Fruit fly (Drosophila melanogaster): Measurements from ENCODE around the gene CG7294.

CG7294 gene

dm6 chr2L:10687794-10688185 lies 1.3 kb downstream of the CG7294 start:
- TF ChIP-seq CG33017 (tag; optimal IDR thresholded peaks at IDR 0.05) (no peak), Hr96 (GFP tag; optimal IDR thresholded peaks at IDR 0.05) (no peak), CG7045 (GFP tag; optimal IDR thresholded peaks at IDR 0.05) (no peak), tj (GFP tag; optimal IDR thresholded peaks at IDR 0.05) (no peak), cic (GFP tag; optimal IDR thresholded peaks at IDR 0.05) (no peak), Mnt (GFP tag; optimal IDR thresholded peaks at IDR 0.05) (no peak), CG11617 (GFP tag; optimal IDR thresholded peaks at IDR 0.05) (no peak), CG7101 (tag; optimal IDR thresholded peaks at IDR 0.05) (no peak), Clk (GFP tag; optimal IDR thresholded peaks at IDR 0.05) (no peak)

DNA sequence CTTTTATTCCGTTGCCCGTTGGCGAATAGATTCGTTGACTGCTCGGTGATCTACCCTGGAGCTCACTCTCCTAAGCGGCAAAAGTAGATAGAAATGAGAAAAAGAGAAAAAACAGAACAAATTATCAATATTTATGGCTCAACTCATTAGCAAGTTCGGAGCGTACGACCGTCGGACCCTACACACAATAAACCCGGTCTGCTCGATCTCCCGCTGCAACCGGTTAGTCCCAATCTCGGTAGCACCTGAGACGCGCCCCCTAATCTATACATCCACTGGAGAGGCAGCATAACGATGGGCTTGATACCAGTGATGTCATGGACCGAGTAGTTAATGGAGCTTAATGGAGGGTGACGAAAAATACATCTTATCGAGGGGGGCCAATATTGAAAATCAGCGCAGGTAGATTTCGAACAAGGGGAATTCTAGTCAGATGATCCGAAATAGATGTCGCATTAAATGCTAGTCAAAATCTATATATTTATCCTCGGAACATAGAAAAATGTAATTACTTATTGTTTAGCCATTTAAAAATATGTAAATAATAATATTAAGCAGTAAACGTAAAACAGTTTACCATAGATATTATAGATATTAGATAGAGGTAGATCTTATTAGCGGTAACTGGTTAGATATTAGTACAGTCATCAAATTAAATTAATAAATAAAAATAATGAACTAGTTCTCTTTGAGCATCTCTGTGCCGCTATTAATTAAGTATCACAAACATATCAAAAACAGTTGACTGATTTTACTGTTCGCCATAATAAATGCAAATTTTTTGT lies 1.9 kb downstream of the CG7294 start, which contains the start of gene CG7296:
Gene CG7296, minus strand, starts transcription at position 58 of the 785 bp plus-strand sequence.
- no peak for TF ChIP-seq CG14711 (tag; optimal IDR thresholded peaks at IDR 0.05)
- no peak for TF ChIP-seq CG5204 (GFP tag; optimal IDR thresholded peaks at IDR 0.05)
- no peak for TF ChIP-seq CG7101 (tag; optimal IDR thresholded peaks at IDR 0.05)
- TF ChIP-seq pad (GFP tag; optimal IDR thresholded peaks at IDR 0.05), result no peak
- no peak for TF ChIP-seq CG12768 (GFP tag; optimal IDR thresholded peaks at IDR 0.05)
- no peak for TF ChIP-seq Hr96 (GFP tag; optimal IDR thresholded peaks at IDR 0.05)
- no peak for TF ChIP-seq Mnt (GFP tag; optimal IDR thresholded peaks at IDR 0.05)
- no peak for TF ChIP-seq tj (GFP tag; optimal IDR thresholded peaks at IDR 0.05)
- TF ChIP-seq Crg-1 (GFP tag; optimal IDR thresholded peaks at IDR 0.05), result no peak
- no peak for TF ChIP-seq CG11617 (GFP tag; optimal IDR thresholded peaks at IDR 0.05)
- no peak for TF ChIP-seq CG1620 (GFP tag; optimal IDR thresholded peaks at IDR 0.05)
- TF ChIP-seq cic (GFP tag; optimal IDR thresholded peaks at IDR 0.05), result no peak

- TF ChIP-seq CG12768 (GFP tag; optimal IDR thresholded peaks at IDR 0.05) (no peak), CG7101 (tag; optimal IDR thresholded peaks at IDR 0.05) (no peak)
Observed at dm6 chr2L:10685666-10686065, 3.4 kb downstream of the CG7294 start.

- TF ChIP-seq Mnt (GFP tag; optimal IDR thresholded peaks at IDR 0.05) (no peak), CG5204 (GFP tag; optimal IDR thresholded peaks at IDR 0.05) (no peak), Crg-1 (GFP tag; optimal IDR thresholded peaks at IDR 0.05) (no peak), cnc (optimal IDR thresholded peaks at IDR 0.05) (no peak), CG1620 (GFP tag; optimal IDR thresholded peaks at IDR 0.05) (no peak), cic (GFP tag; optimal IDR thresholded peaks at IDR 0.05) (no peak), tj (GFP tag; optimal IDR thresholded peaks at IDR 0.05) (no peak), CG7101 (tag; optimal IDR thresholded peaks at IDR 0.05) (no peak), bab1 (GFP tag; optimal IDR thresholded peaks at IDR 0.05) (no peak), ovo (GFP tag; optimal IDR thresholded peaks at IDR 0.05) (no peak), CG33017 (tag; optimal IDR thresholded peaks at IDR 0.05) (no peak), toe (GFP tag; optimal IDR thresholded peaks at IDR 0.05) (no peak), CG12768 (GFP tag; optimal IDR thresholded peaks at IDR 0.05) (no peak), Clk (GFP tag; optimal IDR thresholded peaks at IDR 0.05) (no peak), pad (GFP tag; optimal IDR thresholded peaks at IDR 0.05) (no peak), kay (GFP tag; ENCODE audit: borderline replicate concordance) (no peak), CG11617 (GFP tag; optimal IDR thresholded peaks at IDR 0.05) (no peak), CG14711 (tag; optimal IDR thresholded peaks at IDR 0.05) (no peak), CG7045 (GFP tag; optimal IDR thresholded peaks at IDR 0.05) (no peak)
Observed at dm6 chr2L:10684309-10684708, 4.8 kb downstream of the CG7294 start, which contains the start of gene CG7299. CG7299 (minus strand) TSS chr2L:10684409.

dm6 chr2L:10682912-10683311 lies 6.2 kb downstream of the CG7294 start:
- TF ChIP-seq CG33017 (tag; optimal IDR thresholded peaks at IDR 0.05), result no peak
- no peak for TF ChIP-seq CG7045 (GFP tag; optimal IDR thresholded peaks at IDR 0.05)
- TF ChIP-seq ovo (GFP tag; optimal IDR thresholded peaks at IDR 0.05), result no peak
- no peak for TF ChIP-seq Hr96 (GFP tag; optimal IDR thresholded peaks at IDR 0.05)
- no peak for TF ChIP-seq Crg-1 (GFP tag; optimal IDR thresholded peaks at IDR 0.05)
- TF ChIP-seq bab1 (GFP tag; optimal IDR thresholded peaks at IDR 0.05), result no peak
- no peak for TF ChIP-seq tj (GFP tag; optimal IDR thresholded peaks at IDR 0.05)
- no peak for TF ChIP-seq CG11617 (GFP tag; optimal IDR thresholded peaks at IDR 0.05)
- no peak for TF ChIP-seq kay (GFP tag; ENCODE audit: borderline replicate concordance)
- TF ChIP-seq pad (GFP tag; optimal IDR thresholded peaks at IDR 0.05), result no peak
- no peak for TF ChIP-seq CG5204 (GFP tag; optimal IDR thresholded peaks at IDR 0.05)
- no peak for TF ChIP-seq Clk (GFP tag; optimal IDR thresholded peaks at IDR 0.05)
- TF ChIP-seq CG7101 (tag; optimal IDR thresholded peaks at IDR 0.05), result no peak
- no peak for TF ChIP-seq toe (GFP tag; optimal IDR thresholded peaks at IDR 0.05)
- TF ChIP-seq CG14711 (tag; optimal IDR thresholded peaks at IDR 0.05), result no peak
- no peak for TF ChIP-seq cic (GFP tag; optimal IDR thresholded peaks at IDR 0.05)
- no peak for TF ChIP-seq CG12768 (GFP tag; optimal IDR thresholded peaks at IDR 0.05)
- TF ChIP-seq Mnt (GFP tag; optimal IDR thresholded peaks at IDR 0.05), result no peak
- no peak for TF ChIP-seq cnc (optimal IDR thresholded peaks at IDR 0.05)

dm6 chr2L:10682197-10682596 lies 6.9 kb downstream of the CG7294 start:
- TF ChIP-seq tj (GFP tag; optimal IDR thresholded peaks at IDR 0.05), result no peak
- TF ChIP-seq CG11617 (GFP tag; optimal IDR thresholded peaks at IDR 0.05), result no peak
- TF ChIP-seq ovo (GFP tag; optimal IDR thresholded peaks at IDR 0.05), result no peak
- no peak for TF ChIP-seq toe (GFP tag; optimal IDR thresholded peaks at IDR 0.05)
- TF ChIP-seq CG7101 (tag; optimal IDR thresholded peaks at IDR 0.05), result no peak
- TF ChIP-seq Crg-1 (GFP tag; optimal IDR thresholded peaks at IDR 0.05), result no peak
